Fruit fly (Drosophila melanogaster) whole organism, embryonic: ENCODE data around the gene CG31174.
A peak's percentile ranks its signal among the peaks of the same experiment; 100 is the strongest.

Experiments
- Awh ChIP-seq: fragments of 200-800 bp; sonication (Bioruptor generic); IDR thresholded peaks from 2 replicates; pipeline ENCODE4, ENCODE4 v1.3.6; 2022; ENCODE audit warnings: missing biosample characterization, missing genetic modification characterization
- CG10321 ChIP-seq: fragments of 200-800 bp; sonication (Bioruptor generic); IDR thresholded peaks from 2 replicates; pipeline ENCODE4 v1.3.6; 2022; ENCODE audit warnings: missing biosample characterization, missing genetic modification characterization
- CG11560 ChIP-seq: fragments of 200-800 bp; sonication (Bioruptor generic); IDR thresholded peaks from 3 replicates; pipeline ENCODE4 v1.3.6; 2022; ENCODE audit warnings: missing biosample characterization, missing genetic modification characterization
- CG11696 ChIP-seq: fragments of 200-800 bp; sonication (Bioruptor generic); IDR thresholded peaks from 2 replicates; pipeline ENCODE4 v1.3.6; 2022; ENCODE audit warnings: missing biosample characterization, missing genetic modification characterization
- CG12769 ChIP-seq: fragments of 200-800 bp; sonication (Bioruptor generic); optimal IDR thresholded peaks from 2 replicates; lab custom pipeline; 2019; ENCODE audit warnings: missing biosample characterization, mild to moderate bottlenecking, missing genetic modification characterization, moderate library complexity
- CG13424 ChIP-seq: fragments of 200-800 bp; sonication (Bioruptor generic); optimal IDR thresholded peaks from 2 replicates; lab custom pipeline; 2019; ENCODE audit warnings: missing biosample characterization, mild to moderate bottlenecking, missing genetic modification characterization, moderate library complexity
- CG1529 ChIP-seq: fragments of 200-800 bp; sonication (Bioruptor generic); optimal IDR thresholded peaks from 3 replicates; lab custom pipeline; 2018; ENCODE audit warnings: missing biosample characterization, missing genetic modification characterization
- CG1603 ChIP-seq: fragments of 200-800 bp; sonication (Bioruptor generic); optimal IDR thresholded peaks from 2 replicates; lab custom pipeline; 2019; ENCODE audit warnings: missing biosample characterization, mild to moderate bottlenecking, missing genetic modification characterization, moderate library complexity
- CG16813 ChIP-seq: fragments of 200-800 bp; sonication (Bioruptor generic); IDR thresholded peaks from 3 replicates; pipeline ENCODE4 v1.3.6; 2022; ENCODE audit warnings: missing biosample characterization, missing genetic modification characterization; ENCODE audit not compliant: partially characterized antibody
- CG16863 ChIP-seq: fragments of 200-800 bp; sonication (Bioruptor generic); optimal IDR thresholded peaks from 3 replicates; lab custom pipeline; 2016; ENCODE audit warnings: missing biosample characterization, missing genetic modification characterization
- CG17328 ChIP-seq: fragments of 200-800 bp; sonication (Bioruptor generic); IDR thresholded peaks from 2 replicates; pipeline ENCODE4 v1.3.6; 2022; ENCODE audit warnings: missing biosample characterization, missing genetic modification characterization
- CG2199 ChIP-seq: fragments of 200-800 bp; sonication (Bioruptor generic); IDR thresholded peaks from 3 replicates; pipeline ENCODE4 v1.3.6; 2022; ENCODE audit warnings: missing biosample characterization, missing genetic modification characterization
- CG30403 ChIP-seq: fragments of 200-800 bp; sonication (Bioruptor generic); optimal IDR thresholded peaks from 3 replicates; lab custom pipeline; 2016; ENCODE audit warnings: missing biosample characterization, missing genetic modification characterization
- CG31365 ChIP-seq: fragments of 200-800 bp; sonication (Bioruptor generic); optimal IDR thresholded peaks from 2 replicates; lab custom pipeline; 2018; ENCODE audit warnings: missing biosample characterization, mild to moderate bottlenecking, missing genetic modification characterization
- CG3281 ChIP-seq: fragments of 200-800 bp; sonication (Bioruptor generic); optimal IDR thresholded peaks from 3 replicates; lab custom pipeline; 2017; ENCODE audit warnings: missing biosample characterization, mild to moderate bottlenecking, missing genetic modification characterization
- CG34224 ChIP-seq: fragments of 200-800 bp; sonication (Bioruptor generic); IDR thresholded peaks from 3 replicates; pipeline ENCODE4 v1.3.6; 2022; ENCODE audit warnings: missing biosample characterization, missing genetic modification characterization; ENCODE audit not compliant: partially characterized antibody
- CG3838 ChIP-seq: fragments of 200-800 bp; sonication (Bioruptor generic); optimal IDR thresholded peaks from 3 replicates; lab custom pipeline; 2016; ENCODE audit warnings: missing biosample characterization, missing genetic modification characterization
- CG42726 ChIP-seq: fragments of 200-800 bp; sonication (Bioruptor generic); IDR thresholded peaks from 2 replicates; pipeline ENCODE4 v1.3.6; 2022; ENCODE audit warnings: missing biosample characterization, missing genetic modification characterization; ENCODE audit not compliant: partially characterized antibody
- CG4617 ChIP-seq: fragments of 200-800 bp; sonication (Bioruptor generic); optimal IDR thresholded peaks from 3 replicates; lab custom pipeline; 2016; ENCODE audit warnings: missing biosample characterization, missing genetic modification characterization, borderline replicate concordance
- CG7372 ChIP-seq: fragments of 200-800 bp; sonication (Bioruptor generic); IDR thresholded peaks from 2 replicates; pipeline ENCODE4 v1.3.6; 2022; ENCODE audit warnings: missing biosample characterization, missing genetic modification characterization
- CG7786 ChIP-seq: fragments of 200-800 bp; sonication (Bioruptor generic); optimal IDR thresholded peaks from 2 replicates; lab custom pipeline; 2016; ENCODE audit warnings: missing biosample characterization, missing genetic modification characterization
- CG9437 ChIP-seq: fragments of 200-800 bp; sonication (Bioruptor generic); optimal IDR thresholded peaks from 2 replicates; lab custom pipeline; 2018; ENCODE audit warnings: missing biosample characterization, mild to moderate bottlenecking, missing genetic modification characterization
- Deaf1 ChIP-seq: fragments of 200-800 bp; optimal IDR thresholded peaks from 3 replicates; lab custom pipeline; 2019; ENCODE audit warnings: missing biosample characterization, mild to moderate bottlenecking, missing genetic modification characterization, moderate library complexity
- E2f2 ChIP-seq: fragments of 200-800 bp; sonication (Bioruptor generic); IDR thresholded peaks from 2 replicates; pipeline ENCODE4 v1.3.6; 2022; ENCODE audit warnings: missing biosample characterization, missing genetic modification characterization
- H2.0 ChIP-seq: fragments of 200-800 bp; sonication (Bioruptor generic); IDR thresholded peaks from 2 replicates; pipeline ENCODE4 v1.3.6; 2022; ENCODE audit warnings: missing biosample characterization, missing genetic modification characterization
- Hand ChIP-seq: fragments of 200-800 bp; sonication (Bioruptor generic); optimal IDR thresholded peaks from 2 replicates; lab custom pipeline; 2017; ENCODE audit warnings: mild to moderate bottlenecking, missing biosample characterization, missing genetic modification reagents, missing genetic modification characterization
- HmgZ ChIP-seq: fragments of 200-800 bp; sonication (Bioruptor generic); optimal IDR thresholded peaks from 2 replicates; lab custom pipeline; 2018; ENCODE audit warnings: missing biosample characterization, mild to moderate bottlenecking, missing genetic modification characterization
- NK7.1 ChIP-seq: fragments of 200-800 bp; sonication (Bioruptor generic); optimal IDR thresholded peaks from 3 replicates; lab custom pipeline; 2016; ENCODE audit warnings: missing biosample characterization, missing genetic modification characterization
- Opbp ChIP-seq: fragments of 200-800 bp; sonication (Bioruptor generic); IDR thresholded peaks from 3 replicates; pipeline ENCODE4 v1.3.6; 2022; ENCODE audit warnings: missing biosample characterization, missing genetic modification characterization; ENCODE audit not compliant: partially characterized antibody
- Optix ChIP-seq: fragments of 200-800 bp; sonication (Bioruptor generic); IDR thresholded peaks from 3 replicates; pipeline ENCODE4 v1.3.6; 2022; ENCODE audit warnings: missing biosample characterization, missing genetic modification characterization
- TFAM ChIP-seq: fragments of 200-800 bp; sonication (Bioruptor generic); optimal IDR thresholded peaks from 2 replicates; lab custom pipeline; 2017; ENCODE audit warnings: missing biosample characterization, missing genetic modification characterization, inconsistent platforms
- Taf1 ChIP-seq: fragments of 200-800 bp; sonication (Bioruptor generic); IDR thresholded peaks from 2 replicates; pipeline ENCODE4 v1.3.6; 2022; ENCODE audit warnings: missing biosample characterization, missing genetic modification characterization
- YL-1 ChIP-seq: fragments of 200-800 bp; sonication (Bioruptor generic); optimal IDR thresholded peaks from 3 replicates; lab custom pipeline; 2017; ENCODE audit warnings: missing biosample characterization, mild to moderate bottlenecking, missing genetic modification characterization
- chif ChIP-seq, 2 experiments: fragments of 200-800 bp; sonication (Bioruptor generic); optimal IDR thresholded peaks; 3 replicates each; lab custom pipeline; 2016; ENCODE audit warnings: missing biosample characterization in 2 of 2, missing genetic modification characterization in 2 of 2
- disco-r ChIP-seq: fragments of 200-800 bp; sonication (Bioruptor generic); optimal IDR thresholded peaks from 2 replicates; lab custom pipeline; 2016; ENCODE audit warnings: missing biosample characterization, missing genetic modification characterization
- dmrt11E ChIP-seq: fragments of 200-800 bp; sonication (Bioruptor generic); optimal IDR thresholded peaks from 3 replicates; lab custom pipeline; 2018; ENCODE audit warnings: missing biosample characterization, mild to moderate bottlenecking, missing genetic modification characterization, moderate library complexity
- dmrt99B ChIP-seq: fragments of 200-800 bp; sonication (Bioruptor generic); optimal IDR thresholded peaks from 2 replicates; lab custom pipeline; 2018; ENCODE audit warnings: missing biosample characterization, mild to moderate bottlenecking, missing genetic modification characterization, moderate library complexity
- fd64A ChIP-seq: fragments of 200-800 bp; sonication (Bioruptor generic); optimal IDR thresholded peaks from 3 replicates; lab custom pipeline; 2018; ENCODE audit warnings: missing biosample characterization, mild to moderate bottlenecking, missing genetic modification characterization
- insv ChIP-seq, 2 experiments: fragments of 200-800 bp; sonication (Bioruptor generic); optimal IDR thresholded peaks; 3 replicates each; lab custom pipeline; 2016 to 2018; ENCODE audit warnings: missing biosample characterization in 2 of 2, missing genetic modification characterization in 2 of 2
- jumu ChIP-seq: fragments of 200-800 bp; sonication (Bioruptor generic); optimal IDR thresholded peaks from 3 replicates; lab custom pipeline; 2016; ENCODE audit warnings: missing biosample characterization, missing genetic modification characterization
- nerfin-1 ChIP-seq: fragments of 200-800 bp; sonication (Bioruptor generic); optimal IDR thresholded peaks from 3 replicates; lab custom pipeline; 2019; ENCODE audit warnings: missing biosample characterization, mild to moderate bottlenecking, missing genetic modification characterization, moderate library complexity
- nmo ChIP-seq: fragments of 200-800 bp; sonication (Bioruptor generic); optimal IDR thresholded peaks from 2 replicates; lab custom pipeline; 2018; ENCODE audit warnings: missing biosample characterization, mild to moderate bottlenecking, missing genetic modification characterization, moderate library complexity
- peb ChIP-seq: fragments of 200-800 bp; sonication (Bioruptor generic); IDR thresholded peaks from 2 replicates; pipeline ENCODE4 v1.3.6; 2022; ENCODE audit warnings: missing biosample characterization, missing genetic modification characterization
- pita ChIP-seq: fragments of 200-800 bp; sonication (Bioruptor generic); optimal IDR thresholded peaks from 2 replicates; lab custom pipeline; 2017; ENCODE audit warnings: missing biosample characterization, mild to moderate bottlenecking, missing genetic modification characterization
- prd ChIP-seq, 3 experiments: fragments of >200 bp in 2 of 3; fragments of 200-800 bp in 1 of 3; sonication (Bioruptor generic) in 1 of 3; optimal IDR thresholded peaks in 2 of 3; IDR thresholded peaks in 1 of 3; 2 replicates in 2 of 3; 3 replicates in 1 of 3; pipeline versions ENCODE4 v1.3.6 to Lab custom; 2017 to 2022; ENCODE audit warnings: missing biosample characterization in 1 of 3, missing genetic modification characterization in 1 of 3
- pum ChIP-seq: fragments of 200-800 bp; sonication (Bioruptor generic); optimal IDR thresholded peaks from 2 replicates; lab custom pipeline; 2016; ENCODE audit warnings: missing biosample characterization, missing genetic modification characterization
- sug ChIP-seq: fragments of 200-800 bp; optimal IDR thresholded peaks from 2 replicates; lab custom pipeline; 2019; ENCODE audit warnings: missing biosample characterization, mild to moderate bottlenecking, missing genetic modification characterization, moderate library complexity
- tio ChIP-seq: fragments of 200-800 bp; sonication (Bioruptor generic); optimal IDR thresholded peaks from 2 replicates; lab custom pipeline; 2017; ENCODE audit warnings: missing biosample characterization, missing genetic modification characterization, inconsistent platforms

Gene CG31174

dm6 chr3R:21828785-21829486, 40.4 kb downstream of the CG31174 start (continued):
- TF ChIP-seq prd (optimal IDR thresholded peaks at IDR 0.05; lab: Kevin White, UChicago) (no peak), prd (GFP tag; IDR thresholded peaks at IDR 0.05; lab: Robert Waterston, UW) (peak; percentile 63; the same call in 2 of the 3 replicates), CG1603 (peak; percentile 56), CG10321 (GFP tag; lab: Robert Waterston, UW) (no peak), CG7372 (GFP tag; lab: Robert Waterston, UW) (no peak), CG3281 (GFP tag; lab: Kevin White, UChicago) (no peak), CG30403 (peak; percentile 71), chif (GFP tag; optimal IDR thresholded peaks at IDR 0.05; lab: Kevin White, UChicago) (peak in 1 of 2 experiments; percentile 51), HmgZ (tag; lab: Kevin White, UChicago) (peak; percentile 32), sug (tag; lab: Kevin White, UChicago) (no peak), CG9437 (GFP tag; lab: Kevin White, UChicago) (peak; percentile 49), CG2199 (GFP tag; lab: Robert Waterston, UW) (0 out of 3 replicates have a peak, but pooled peaks have one; percentile 9), YL-1 (GFP tag; lab: Kevin White, UChicago) (peak; percentile 36), CG17328 (peak; percentile 82), tio (GFP tag; lab: Kevin White, UChicago) (peak; percentile 62), fd64A (GFP tag; lab: Kevin White, UChicago) (no peak), CG31365 (tag; lab: Kevin White, UChicago) (no peak), CG4617 (GFP tag; lab: Kevin White, UChicago) (peak; percentile 19), CG16863 (GFP tag; lab: Kevin White, UChicago) (no peak), Hand (no peak), dmrt99B (tag; lab: Kevin White, UChicago) (peak; percentile 59), pita (GFP tag; lab: Kevin White, UChicago) (no peak), CG16813 (no peak), TFAM (peak; percentile 6), NK7.1 (GFP tag; lab: Kevin White, UChicago) (no peak), nerfin-1 (tag; lab: Kevin White, UChicago) (peak; percentile 66), CG11696 (GFP tag; lab: Robert Waterston, UW) (no peak), insv (GFP tag; optimal IDR thresholded peaks at IDR 0.05; lab: Kevin White, UChicago) (no peak), Awh (GFP tag; lab: Robert Waterston, UW) (peak; percentile 62; the same call in 1 of the 2 replicates), CG12769 (tag; lab: Kevin White, UChicago) (no peak), CG3838 (GFP tag; lab: Kevin White, UChicago) (no peak), pum (GFP tag; lab: Kevin White, UChicago) (no peak), CG42726 (no peak), CG11560 (no peak), Optix (no peak), nmo (GFP tag; lab: Kevin White, UChicago) (peak; percentile 91), Opbp (peak; percentile 14; the same call in 1 of the 3 replicates), dmrt11E (peak; percentile 97), E2f2 (no peak; the same call in 1 of the 2 replicates), CG34224 (GFP tag; lab: Robert Waterston, UW) (no peak), CG1529 (GFP tag; lab: Kevin White, UChicago) (peak; percentile 78), CG13424 (tag; lab: Kevin White, UChicago) (peak; percentile 75), CG7786 (GFP tag; lab: Kevin White, UChicago) (no peak), jumu (GFP tag; lab: Kevin White, UChicago) (no peak), peb (peak; percentile 53; the same call in 1 of the 2 replicates), Taf1 (GFP tag; lab: Robert Waterston, UW) (no peak), H2.0 (GFP tag; lab: Robert Waterston, UW) (peak; percentile 24; the same call in 1 of the 2 replicates), disco-r (GFP tag; lab: Kevin White, UChicago) (no peak), Deaf1 (tag; lab: Kevin White, UChicago) (peak; percentile 6)
